Fruit fly (Drosophila melanogaster) whole organism, prepupa: ENCODE measurements around the gene CG10650.

Source experiments
- Blimp-1 ChIP-seq: fragments of 200-800 bp; sonication (Bioruptor generic); optimal IDR thresholded peaks from 3 replicates; lab custom pipeline; 2017; ENCODE audit warnings: missing biosample characterization, missing genetic modification characterization, mild to moderate bottlenecking, moderate library complexity, missing genetic modification reagents
- CG10631 ChIP-seq: fragments of 200-800 bp; sonication (Bioruptor generic); optimal IDR thresholded peaks from 2 replicates; lab custom pipeline; 2016; ENCODE audit warnings: missing biosample characterization, missing genetic modification characterization
- CG10669 ChIP-seq: fragments of 200-800 bp; sonication (Bioruptor generic); optimal IDR thresholded peaks from 3 replicates; lab custom pipeline; 2018; ENCODE audit warnings: missing biosample characterization, mild to moderate bottlenecking, missing genetic modification characterization, moderate library complexity
- CG11762 ChIP-seq: fragments of 200-800 bp; sonication (Bioruptor generic); optimal IDR thresholded peaks from 3 replicates; lab custom pipeline; 2016; ENCODE audit warnings: missing biosample characterization, missing genetic modification characterization; ENCODE audit not compliant: insufficient read depth
- CG15336 ChIP-seq: fragments of 200-800 bp; sonication (Bioruptor generic); IDR thresholded peaks from 2 replicates; pipeline ENCODE4 v1.3.6; 2022; ENCODE audit warnings: missing biosample characterization, missing genetic modification characterization
- CG1621 ChIP-seq: fragments of 200-800 bp; sonication (Bioruptor generic); optimal IDR thresholded peaks from 3 replicates; lab custom pipeline; 2018; ENCODE audit warnings: missing biosample characterization, mild to moderate bottlenecking, missing genetic modification characterization
- CG16779 ChIP-seq: fragments of 200-800 bp; sonication (Bioruptor generic); optimal IDR thresholded peaks from 3 replicates; lab custom pipeline; 2017; ENCODE audit warnings: missing biosample characterization, mild to moderate bottlenecking, missing genetic modification characterization
- CG31627 ChIP-seq: fragments of 200-800 bp; sonication (Bioruptor generic); optimal IDR thresholded peaks from 3 replicates; lab custom pipeline; 2016; ENCODE audit warnings: missing biosample characterization, missing genetic modification characterization
- CG32006 ChIP-seq: fragments of 200-800 bp; sonication (Bioruptor generic); optimal IDR thresholded peaks from 3 replicates; lab custom pipeline; 2017; ENCODE audit warnings: missing biosample characterization, mild to moderate bottlenecking, missing genetic modification characterization
- CG34406 ChIP-seq: fragments of 200-800 bp; sonication (Bioruptor generic); optimal IDR thresholded peaks from 3 replicates; lab custom pipeline; 2016; ENCODE audit warnings: missing biosample characterization, missing genetic modification characterization
- CG3919 ChIP-seq: fragments of 200-800 bp; sonication (Bioruptor generic); optimal IDR thresholded peaks from 3 replicates; lab custom pipeline; 2016; ENCODE audit warnings: missing biosample characterization, missing genetic modification characterization
- CG4318 ChIP-seq: fragments of 200-800 bp; sonication (Bioruptor generic); optimal IDR thresholded peaks from 3 replicates; lab custom pipeline; 2017; ENCODE audit warnings: missing biosample characterization, mild to moderate bottlenecking, missing genetic modification characterization
- CG6163 ChIP-seq: fragments of 200-800 bp; sonication (Bioruptor generic); IDR thresholded peaks from 3 replicates; pipeline ENCODE4 v1.3.6; 2022; ENCODE audit warnings: missing biosample characterization, missing genetic modification characterization
- CG6792 ChIP-seq: fragments of 200-800 bp; sonication (Bioruptor generic); optimal IDR thresholded peaks from 3 replicates; lab custom pipeline; 2016; ENCODE audit warnings: missing biosample characterization, missing genetic modification characterization
- CG6808 ChIP-seq: fragments of 200-800 bp; sonication (Bioruptor generic); optimal IDR thresholded peaks from 3 replicates; lab custom pipeline; 2017; ENCODE audit warnings: missing biosample characterization, missing genetic modification characterization, mild to moderate bottlenecking, moderate library complexity, missing genetic modification reagents
- CG7368 ChIP-seq: fragments of 200-800 bp; sonication (Bioruptor generic); optimal IDR thresholded peaks from 3 replicates; lab custom pipeline; 2016; ENCODE audit warnings: missing biosample characterization, missing genetic modification characterization
- CG8632 ChIP-seq: fragments of 200-800 bp; sonication (Bioruptor generic); optimal IDR thresholded peaks from 3 replicates; lab custom pipeline; 2016; ENCODE audit warnings: missing biosample characterization, missing genetic modification characterization
- CG9139 ChIP-seq: fragments of 200-800 bp; sonication (Bioruptor generic); optimal IDR thresholded peaks from 3 replicates; lab custom pipeline; 2017; ENCODE audit warnings: missing biosample characterization, mild to moderate bottlenecking, missing genetic modification characterization
- Eip78C ChIP-seq: fragments of 200-800 bp; sonication (Bioruptor generic); peaks from one replicate; lab custom pipeline; 2016; ENCODE audit warnings: missing biosample characterization, missing genetic modification characterization
- Ets21C ChIP-seq: fragments of 200-800 bp; sonication (Bioruptor generic); optimal IDR thresholded peaks from 3 replicates; lab custom pipeline; 2016; ENCODE audit warnings: missing biosample characterization, missing genetic modification characterization
- Gug ChIP-seq: fragments of 200-800 bp; sonication (Bioruptor generic); IDR thresholded peaks from 2 replicates; pipeline ENCODE4 v1.3.6; 2022; ENCODE audit warnings: missing biosample characterization, missing genetic modification characterization
- Hr38 ChIP-seq: sonication (Bioruptor generic); optimal IDR thresholded peaks from 2 replicates; lab custom pipeline; 2016; ENCODE audit warnings: missing biosample characterization, missing genetic modification characterization
- Hr39 ChIP-seq: fragments of 200-800 bp; sonication (Bioruptor generic); optimal IDR thresholded peaks from 2 replicates; lab custom pipeline; 2016; ENCODE audit warnings: missing biosample characterization, missing genetic modification characterization
- Hr4 ChIP-seq: fragments of 200-800 bp; sonication (Bioruptor generic); optimal IDR thresholded peaks from 3 replicates; lab custom pipeline; 2016; ENCODE audit warnings: missing biosample characterization, missing genetic modification characterization
- Lpt ChIP-seq: fragments of 200-800 bp; sonication (Bioruptor generic); optimal IDR thresholded peaks from 3 replicates; lab custom pipeline; 2016; ENCODE audit warnings: missing biosample characterization, missing genetic modification characterization
- Smox ChIP-seq: fragments of 200-800 bp; sonication (Bioruptor generic); optimal IDR thresholded peaks from 3 replicates; lab custom pipeline; 2016; ENCODE audit warnings: missing biosample characterization, missing genetic modification characterization
- Sox102F ChIP-seq: fragments of 200-800 bp; sonication (Bioruptor generic); optimal IDR thresholded peaks from 2 replicates; lab custom pipeline; 2016; ENCODE audit warnings: missing biosample characterization, mild to moderate bottlenecking, missing genetic modification characterization
- Sox14 ChIP-seq: fragments of 200-800 bp; sonication (Bioruptor generic); optimal IDR thresholded peaks from 3 replicates; lab custom pipeline; 2016; ENCODE audit warnings: missing biosample characterization, missing genetic modification characterization
- Sox15 ChIP-seq: fragments of 200-800 bp; sonication (Bioruptor generic); optimal IDR thresholded peaks from 3 replicates; lab custom pipeline; 2016; ENCODE audit warnings: missing biosample characterization, missing genetic modification characterization
- achi ChIP-seq: fragments of 200-800 bp; sonication (Bioruptor generic); optimal IDR thresholded peaks from 3 replicates; lab custom pipeline; 2016; ENCODE audit warnings: missing biosample characterization, missing genetic modification characterization
- cyc ChIP-seq: fragments of 200-800 bp; sonication (Bioruptor generic); optimal IDR thresholded peaks from 3 replicates; lab custom pipeline; 2016; ENCODE audit warnings: missing biosample characterization, missing genetic modification characterization
- dsx ChIP-seq: fragments of 200-800 bp; optimal IDR thresholded peaks from 3 replicates; lab custom pipeline; 2019; ENCODE audit warnings: missing biosample characterization, mild to moderate bottlenecking, missing genetic modification characterization, moderate library complexity; ENCODE audit not compliant: poor library complexity, severe bottlenecking
- esn ChIP-seq: fragments of 200-800 bp; sonication (Bioruptor generic); optimal IDR thresholded peaks from 2 replicates; lab custom pipeline; 2016; ENCODE audit warnings: missing biosample characterization, mild to moderate bottlenecking, missing genetic modification characterization, moderate library complexity
- fd59A ChIP-seq: fragments of 200-800 bp; sonication (Bioruptor generic); optimal IDR thresholded peaks from 2 replicates; lab custom pipeline; 2017; ENCODE audit warnings: missing biosample characterization, mild to moderate bottlenecking, missing genetic modification characterization, missing genetic modification reagents
- fkh ChIP-seq: fragments of 200-800 bp; sonication (Bioruptor generic); optimal IDR thresholded peaks from 3 replicates; lab custom pipeline; 2017; ENCODE audit warnings: missing biosample characterization, mild to moderate bottlenecking, missing genetic modification characterization, moderate library complexity
- lz ChIP-seq: fragments of 200-800 bp; sonication (Bioruptor generic); optimal IDR thresholded peaks from 3 replicates; lab custom pipeline; 2016; ENCODE audit warnings: missing biosample characterization, missing genetic modification characterization
- pdm3 ChIP-seq: fragments of 200-800 bp; sonication (Bioruptor generic); optimal IDR thresholded peaks from 3 replicates; lab custom pipeline; 2016; ENCODE audit warnings: missing biosample characterization, missing genetic modification characterization
- spab ChIP-seq: fragments of 200-800 bp; sonication (Bioruptor generic); optimal IDR thresholded peaks from 2 replicates; lab custom pipeline; 2017; ENCODE audit warnings: missing biosample characterization, mild to moderate bottlenecking, missing genetic modification characterization, missing genetic modification reagents
- svp ChIP-seq: fragments of 200-800 bp; sonication (Bioruptor generic); peaks from one replicate; lab custom pipeline; 2016; ENCODE audit warnings: missing biosample characterization, missing genetic modification characterization
- topi ChIP-seq: fragments of 200-800 bp; sonication (Bioruptor generic); optimal IDR thresholded peaks from 3 replicates; lab custom pipeline; 2016; ENCODE audit warnings: missing biosample characterization, missing genetic modification characterization
- vri ChIP-seq: fragments of 200-800 bp; sonication (Bioruptor generic); optimal IDR thresholded peaks from 3 replicates; lab custom pipeline; 2016; ENCODE audit warnings: missing biosample characterization, mild to moderate bottlenecking, missing genetic modification characterization

Gene CG10650

DNA sequence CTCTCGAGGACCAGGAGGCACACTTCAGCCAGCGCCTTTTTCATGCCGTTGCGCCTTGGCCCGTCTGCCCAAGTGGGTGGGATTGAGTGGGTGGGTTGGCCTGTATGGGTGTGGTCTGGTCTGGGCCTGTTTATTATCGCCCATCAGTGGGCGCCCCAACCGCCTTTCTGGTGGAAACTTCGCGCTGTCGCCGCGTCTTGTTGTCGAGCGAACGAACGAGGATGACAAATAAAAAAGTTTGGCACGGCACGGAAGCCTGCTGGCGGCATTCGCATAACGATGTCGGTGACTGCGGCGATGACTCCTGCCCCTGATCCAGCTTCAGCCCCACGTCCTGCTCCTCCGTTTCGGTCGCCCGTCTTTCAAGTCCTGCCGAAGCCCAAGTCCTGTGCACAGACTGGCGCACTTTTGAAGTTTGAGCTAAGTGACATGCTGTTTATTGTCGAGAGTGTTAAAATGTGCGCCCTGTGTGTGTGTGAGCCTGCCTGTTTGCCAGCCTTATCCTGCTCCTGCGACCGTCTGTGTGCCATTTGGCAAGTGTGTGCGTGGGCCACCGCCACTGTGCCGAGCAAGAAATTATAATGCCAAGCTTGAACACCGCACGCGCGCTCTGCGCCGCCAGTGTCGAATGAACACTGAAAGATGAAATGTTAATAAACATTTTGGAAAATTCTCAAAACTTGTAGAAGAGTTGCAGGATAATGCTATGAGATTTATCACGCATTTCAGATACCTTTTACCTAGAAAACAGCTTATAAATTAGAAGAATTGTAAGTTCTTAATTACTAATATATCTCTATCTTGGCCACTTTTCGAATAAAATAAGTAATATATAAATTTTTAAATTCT lies 18.5 kb upstream of the CG10650 start (continued):
- TF ChIP-seq Gug (GFP tag; lab: Robert Waterston, UW) (no peak), CG6808 (peak; percentile 70), CG8632 (GFP tag; lab: Kevin White, UChicago) (peak; percentile 44), Blimp-1 (GFP tag; lab: Kevin White, UChicago) (no peak), esn (GFP tag; lab: Kevin White, UChicago) (peak; percentile 54), fkh (GFP tag; lab: Kevin White, UChicago) (peak; percentile 23), Sox15 (GFP tag; lab: Kevin White, UChicago) (no peak), Sox102F (GFP tag; lab: Kevin White, UChicago) (peak; percentile 27), CG31627 (GFP tag; lab: Kevin White, UChicago) (no peak)
- TF ChIP-seq, all 60 proteins: peak for 38

DNA sequence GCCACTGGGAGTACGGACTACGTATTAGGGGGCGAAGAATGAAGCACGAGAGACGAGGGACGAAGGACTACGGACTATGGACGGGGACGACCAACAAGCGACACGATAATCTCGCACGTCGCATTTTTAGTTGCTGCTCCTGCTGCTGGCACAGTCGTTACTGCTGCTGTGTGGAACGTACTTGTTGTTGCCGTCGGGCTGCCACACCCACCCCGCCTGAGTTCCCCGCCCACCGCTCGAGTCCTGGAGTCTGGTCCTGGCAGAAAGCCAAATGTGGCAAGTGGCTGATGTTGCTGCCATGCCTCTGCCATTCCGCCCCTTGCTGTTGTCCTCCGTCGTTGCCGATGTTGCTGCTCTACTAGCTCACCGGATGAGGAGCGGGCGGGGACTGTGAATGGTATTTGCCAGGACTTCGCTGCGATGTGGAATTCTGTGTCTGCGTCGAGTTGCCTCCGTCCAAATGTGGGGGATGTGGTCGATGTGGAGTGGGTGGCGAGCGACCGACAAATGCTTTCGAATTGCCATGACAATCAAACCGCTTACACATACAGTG lies 17.1 kb upstream of the CG10650 start:
- TF ChIP-seq CG6163 (GFP tag; lab: Robert Waterston, UW) (no peak), lz (GFP tag; lab: Kevin White, UChicago) (no peak), svp (GFP tag; lab: Kevin White, UChicago) (peak; percentile 9)

DNA sequence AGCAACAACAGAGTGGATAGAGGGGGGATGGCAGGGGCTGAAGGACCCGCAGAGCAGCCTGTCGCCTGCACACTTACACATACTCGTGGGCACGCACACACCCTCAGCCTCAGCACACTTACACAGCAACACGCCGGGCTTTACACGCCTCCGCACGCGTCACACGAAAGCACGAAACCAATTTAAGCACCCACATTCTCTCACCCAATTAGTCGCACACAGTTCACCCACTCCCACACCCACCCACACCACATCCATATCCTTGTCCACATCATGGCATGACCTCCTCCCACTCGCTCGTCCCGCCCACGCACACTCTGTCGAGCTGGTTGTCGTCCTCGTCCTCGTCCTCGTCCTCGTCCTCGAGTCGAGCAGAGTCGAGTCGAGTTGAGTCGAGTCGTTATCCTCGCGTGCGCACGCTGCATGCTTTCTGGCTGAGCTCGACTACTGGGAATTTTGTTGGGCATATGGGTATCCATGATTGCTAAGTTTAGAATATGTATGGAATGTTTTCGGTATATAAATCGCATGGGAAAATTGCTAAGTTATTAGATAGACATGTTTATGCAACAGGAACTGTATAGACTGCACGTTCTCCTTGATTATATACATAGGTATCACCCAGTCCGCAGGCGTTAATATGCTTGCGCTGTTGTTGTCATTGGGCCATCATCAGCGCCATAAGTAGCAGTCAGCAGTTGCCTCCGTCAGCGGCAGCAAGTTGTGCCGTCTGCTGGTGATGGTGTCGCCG lies 16.3 kb upstream of the CG10650 start:
- TF ChIP-seq CG3919, result peak; percentile 73
- peak; percentile 75 for TF ChIP-seq CG6792 (GFP tag; lab: Kevin White, UChicago)
- TF ChIP-seq fd59A (GFP tag; lab: Kevin White, UChicago), result peak; percentile 60
- peak; percentile 75 for TF ChIP-seq Hr4 (GFP tag; lab: Kevin White, UChicago)
- peak; percentile 63 for TF ChIP-seq Smox (GFP tag; lab: Kevin White, UChicago)
- no peak for TF ChIP-seq CG4318
- peak; percentile 69 for TF ChIP-seq topi (GFP tag; lab: Kevin White, UChicago)
- peak; percentile 5 for TF ChIP-seq CG16779
- TF ChIP-seq CG10631 (GFP tag; lab: Kevin White, UChicago), result peak; percentile 73
- TF ChIP-seq CG1621 (tag; lab: Kevin White, UChicago), result peak; percentile 72
- peak; percentile 30 for TF ChIP-seq CG9139 (GFP tag; lab: Kevin White, UChicago)
- TF ChIP-seq esn (GFP tag; lab: Kevin White, UChicago), result peak; percentile 77
- peak; percentile 85 for TF ChIP-seq svp (GFP tag; lab: Kevin White, UChicago)
- peak; percentile 56 for TF ChIP-seq CG6808
- TF ChIP-seq dsx (GFP tag; lab: Kevin White, UChicago), result peak; percentile 70
- peak; percentile 62 for TF ChIP-seq Sox15 (GFP tag; lab: Kevin White, UChicago)
- peak; percentile 88 for TF ChIP-seq Eip78C (GFP tag; lab: Kevin White, UChicago)
- peak; percentile 80 for TF ChIP-seq lz (GFP tag; lab: Kevin White, UChicago)
- TF ChIP-seq cyc (GFP tag; lab: Kevin White, UChicago), result peak; percentile 75
- TF ChIP-seq CG15336 (GFP tag; lab: Robert Waterston, UW), result peak; percentile 63
- peak; percentile 72 for TF ChIP-seq pdm3
- TF ChIP-seq achi (GFP tag; lab: Kevin White, UChicago), result peak; percentile 71
- TF ChIP-seq fkh (GFP tag; lab: Kevin White, UChicago), result peak; percentile 15
- TF ChIP-seq CG11762 (GFP tag; lab: Kevin White, UChicago), result peak; percentile 44
- TF ChIP-seq Sox14 (GFP tag; lab: Kevin White, UChicago), result peak; percentile 75
- TF ChIP-seq spab (GFP tag; lab: Kevin White, UChicago), result peak; percentile 67
- TF ChIP-seq Sox102F (GFP tag; lab: Kevin White, UChicago), result peak; percentile 71
- peak; percentile 53 for TF ChIP-seq CG8632 (GFP tag; lab: Kevin White, UChicago)
- TF ChIP-seq Ets21C (GFP tag; lab: Kevin White, UChicago), result peak; percentile 61
- TF ChIP-seq CG7368 (GFP tag; lab: Kevin White, UChicago), result peak; percentile 63
- peak; percentile 79 for TF ChIP-seq CG31627 (GFP tag; lab: Kevin White, UChicago)
- TF ChIP-seq Lpt (GFP tag; lab: Kevin White, UChicago), result peak; percentile 8
- TF ChIP-seq CG34406 (GFP tag; lab: Kevin White, UChicago), result peak; percentile 60
- TF ChIP-seq CG10669 (GFP tag; lab: Kevin White, UChicago), result peak; percentile 77
- peak; percentile 54 for TF ChIP-seq vri
- TF ChIP-seq Hr38 (GFP tag; lab: Kevin White, UChicago), result no peak
- TF ChIP-seq CG32006, result peak; percentile 76
- TF ChIP-seq Hr39 (GFP tag; lab: Kevin White, UChicago), result peak; percentile 80
